Worm (Caenorhabditis elegans): ENCODE data around the gene F20D6.8.

- TF ChIP-seq ceh-16 (tag; optimal IDR thresholded peaks at IDR 0.05) (no peak), aly-2 (tag; optimal IDR thresholded peaks at IDR 0.05) (no peak), lin-39 (tag; optimal IDR thresholded peaks at IDR 0.05) (no peak), elt-3 (tag; optimal IDR thresholded peaks at IDR 0.05) (no peak), nhr-11 (tag; optimal IDR thresholded peaks at IDR 0.05) (no peak), alr-1 (tag; optimal IDR thresholded peaks at IDR 0.05) (no peak), mdl-1 (tag; optimal IDR thresholded peaks at IDR 0.05) (no peak), unc-62 (GFP tag; optimal IDR thresholded peaks at IDR 0.05) (no peak), nhr-10 (tag; optimal IDR thresholded peaks at IDR 0.05) (no peak)
Measured at ce11 chrV:8130812-8131211, 37.3 kb downstream of the F20D6.8 start.
